Worm (Caenorhabditis elegans) whole organism, L2 larva: ENCODE data around the gene spin-1.

Source experiments
- C34F6.9 ChIP-seq: fragments of 150-350 bp; optimal IDR thresholded peaks from 2 replicates; lab custom pipeline; 2014; ENCODE audit warnings: missing biosample characterization, missing genetic modification characterization
- F13H6.1 ChIP-seq: sonication (generic microtip); optimal IDR thresholded peaks from 2 replicates; lab custom pipeline; 2016; ENCODE audit warnings: missing genetic modification characterization, missing compliant biosample characterization
- Y55F3AM.14 ChIP-seq: fragments of 200-800 bp; sonication (Bioruptor generic); optimal IDR thresholded peaks from 2 replicates; lab custom pipeline; 2018; ENCODE audit warnings: mild to moderate bottlenecking, missing genetic modification characterization, missing compliant biosample characterization
- ZK546.5 ChIP-seq: sonication (generic microtip); optimal IDR thresholded peaks from 2 replicates; lab custom pipeline; 2017; ENCODE audit warnings: missing biosample characterization, missing genetic modification characterization
- aly-2 ChIP-seq: fragments of 150-350 bp; optimal IDR thresholded peaks from 2 replicates; lab custom pipeline; 2014; ENCODE audit warnings: missing biosample characterization, missing genetic modification characterization
- crh-2 ChIP-seq: sonication (generic microtip); optimal IDR thresholded peaks from 2 replicates; lab custom pipeline; 2017; ENCODE audit warnings: missing biosample characterization, missing genetic modification characterization
- dmd-4 ChIP-seq: sonication (generic microtip); optimal IDR thresholded peaks from 2 replicates; lab custom pipeline; 2017; ENCODE audit warnings: missing biosample characterization, missing genetic modification characterization
- elt-3 ChIP-seq: sonication (generic microtip); optimal IDR thresholded peaks from 2 replicates; lab custom pipeline; 2017; ENCODE audit warnings: missing biosample characterization, missing genetic modification characterization
- fos-1 ChIP-seq: fragments of 150-350 bp; optimal IDR thresholded peaks from 2 replicates; lab custom pipeline; 2014; ENCODE audit warnings: missing biosample characterization, missing genetic modification characterization
- gmeb-1 ChIP-seq: fragments of 150-350 bp; optimal IDR thresholded peaks from 2 replicates; lab custom pipeline; 2014; ENCODE audit warnings: missing biosample characterization, missing genetic modification characterization
- lin-11 ChIP-seq: fragments of 150-350 bp; sonication (generic microtip); optimal IDR thresholded peaks from 2 replicates; lab custom pipeline; 2014; ENCODE audit warnings: missing biosample characterization, missing genetic modification characterization, inconsistent platforms, mixed read lengths
- lin-13 ChIP-seq: fragments of 150-350 bp; optimal IDR thresholded peaks from 2 replicates; lab custom pipeline; 2014; ENCODE audit warnings: missing biosample characterization, missing genetic modification reagents, missing genetic modification characterization
- lsy-2 ChIP-seq, 2 experiments: fragments of 150-350 bp in 1 of 2; sonication (generic microtip) in 1 of 2; optimal IDR thresholded peaks; 2 replicates each; lab custom pipeline; 2014 to 2017; ENCODE audit warnings: missing biosample characterization in 2 of 2, missing genetic modification characterization in 2 of 2
- mab-5 ChIP-seq: fragments of 150-350 bp; optimal IDR thresholded peaks from 2 replicates; lab custom pipeline; 2014; ENCODE audit warnings: missing biosample characterization, missing genetic modification characterization
- nhr-10 ChIP-seq: sonication (generic microtip); optimal IDR thresholded peaks from 2 replicates; lab custom pipeline; 2017; ENCODE audit warnings: missing biosample characterization, missing genetic modification characterization
- nhr-11 ChIP-seq: fragments of 150-350 bp; optimal IDR thresholded peaks from 2 replicates; lab custom pipeline; 2014; ENCODE audit warnings: missing biosample characterization, missing genetic modification characterization
- nhr-12 ChIP-seq: fragments of 150-350 bp; optimal IDR thresholded peaks from 2 replicates; lab custom pipeline; 2014; ENCODE audit warnings: missing biosample characterization, missing genetic modification characterization
- nhr-129 ChIP-seq: fragments of 150-350 bp; optimal IDR thresholded peaks from 2 replicates; lab custom pipeline; 2014; ENCODE audit warnings: missing biosample characterization, missing genetic modification characterization
- nhr-21 ChIP-seq: fragments of 150-350 bp; optimal IDR thresholded peaks from 2 replicates; lab custom pipeline; 2014; ENCODE audit warnings: missing biosample characterization, missing genetic modification characterization
- nhr-237 ChIP-seq: fragments of 150-350 bp; optimal IDR thresholded peaks from 2 replicates; lab custom pipeline; 2014; ENCODE audit warnings: missing biosample characterization, missing genetic modification characterization
- nhr-25 ChIP-seq: fragments of 150-350 bp; sonication (generic microtip); optimal IDR thresholded peaks from 3 replicates; lab custom pipeline; 2014; ENCODE audit warnings: missing biosample characterization, missing genetic modification characterization
- nhr-6 ChIP-seq: fragments of 150-350 bp; optimal IDR thresholded peaks from 2 replicates; lab custom pipeline; 2014; ENCODE audit warnings: missing biosample characterization, missing genetic modification characterization
- peb-1 ChIP-seq: fragments of 150-350 bp; optimal IDR thresholded peaks from 2 replicates; lab custom pipeline; 2014; ENCODE audit warnings: missing biosample characterization, missing genetic modification characterization
- skn-1 ChIP-seq: sonication (generic microtip); optimal IDR thresholded peaks from 2 replicates; lab custom pipeline; 2017; ENCODE audit warnings: missing biosample characterization, missing genetic modification characterization
- sma-3 ChIP-seq: sonication (generic microtip); optimal IDR thresholded peaks from 2 replicates; lab custom pipeline; 2016; ENCODE audit warnings: missing genetic modification reagents, missing genetic modification characterization, missing compliant biosample characterization
- sma-9 ChIP-seq, 2 experiments: fragments of 150-350 bp in 1 of 2; sonication (generic microtip) in 1 of 2; optimal IDR thresholded peaks; 2 replicates each; lab custom pipeline; 2014 to 2016; ENCODE audit warnings: missing genetic modification characterization in 2 of 2, mild to moderate bottlenecking in 1 of 2, missing biosample characterization in 1 of 2, missing compliant biosample characterization in 1 of 2, missing genetic modification reagents in 1 of 2, moderate library complexity in 1 of 2
- snpc-4 ChIP-seq: fragments of 150-350 bp; optimal IDR thresholded peaks from 2 replicates; lab custom pipeline; 2014; ENCODE audit warnings: missing biosample characterization, missing genetic modification characterization
- unc-39 ChIP-seq: fragments of 150-350 bp; optimal IDR thresholded peaks from 2 replicates; lab custom pipeline; 2014; ENCODE audit warnings: missing biosample characterization, missing genetic modification characterization
- unc-55 ChIP-seq: fragments of 150-350 bp; sonication (generic microtip); optimal IDR thresholded peaks from 3 replicates; lab custom pipeline; 2014; ENCODE audit warnings: missing biosample characterization, missing genetic modification reagents, missing genetic modification characterization
- unc-62 ChIP-seq: fragments of 150-350 bp; optimal IDR thresholded peaks from 2 replicates; lab custom pipeline; 2014; ENCODE audit warnings: missing biosample characterization, missing genetic modification reagents, missing genetic modification characterization
- zag-1 ChIP-seq: fragments of 150-350 bp; optimal IDR thresholded peaks from 2 replicates; lab custom pipeline; 2014; ENCODE audit warnings: missing biosample characterization, missing genetic modification characterization
- ztf-1 ChIP-seq: fragments of 200-800 bp; sonication (Bioruptor generic); conservative IDR thresholded peaks from 2 replicates; pipeline ENCODE4 v1.3.6; 2022; ENCODE audit warnings: missing genetic modification characterization, missing compliant biosample characterization
- ztf-11 ChIP-seq: sonication (generic microtip); optimal IDR thresholded peaks from 2 replicates; lab custom pipeline; 2017; ENCODE audit warnings: missing biosample characterization, missing genetic modification characterization
- ztf-4 ChIP-seq: fragments of 150-350 bp; optimal IDR thresholded peaks from 2 replicates; lab custom pipeline; 2014; ENCODE audit warnings: missing biosample characterization, missing genetic modification characterization

Gene spin-1

ce11 chrV:12094030-12094429 lies 20.8 kb upstream of the spin-1 start, which contains the start of gene nhr-208:
Gene nhr-208, plus strand, starts transcription at chrV:12094317.
- TF ChIP-seq sma-9 (GFP tag; optimal IDR thresholded peaks at IDR 0.05; lab: Kevin White, UChicago) (peak; percentile 11), sma-9 (tag; optimal IDR thresholded peaks at IDR 0.05; lab: Kevin White, UChicago) (no peak), fos-1 (tag; lab: Kevin White, UChicago) (peak; percentile 11), aly-2 (tag; lab: Kevin White, UChicago) (no peak), ztf-11 (tag; lab: Kevin White, UChicago) (no peak), nhr-10 (no peak)

DNA sequence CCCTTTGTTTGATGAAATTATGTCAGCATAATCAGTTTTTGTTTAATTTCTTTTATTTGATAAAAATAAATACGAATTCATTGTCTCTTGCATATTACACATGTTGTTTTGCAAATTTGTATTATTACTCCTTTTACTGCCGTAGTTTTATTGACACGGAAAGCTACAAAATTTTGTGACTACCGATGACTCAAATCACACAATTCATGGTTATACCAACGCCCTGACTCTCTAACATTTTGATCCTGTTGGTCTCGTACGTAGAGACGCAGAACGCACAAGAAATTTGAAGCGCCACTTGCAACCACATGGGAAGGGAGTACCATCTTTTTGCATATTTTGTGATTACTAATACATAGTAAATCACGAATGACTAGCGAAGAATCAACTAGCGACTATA lies 18.9 kb upstream of the spin-1 start, which contains the start of gene nhr-207:
TSS of gene nhr-207 (plus strand) at position 282 of the 400 bp plus-strand sequence.
- TF ChIP-seq sma-9 (GFP tag; optimal IDR thresholded peaks at IDR 0.05; lab: Kevin White, UChicago), result peak; percentile 60
- TF ChIP-seq sma-9 (tag; optimal IDR thresholded peaks at IDR 0.05; lab: Kevin White, UChicago), result no peak
- no peak for TF ChIP-seq nhr-21
- no peak for TF ChIP-seq unc-55 (GFP tag; lab: Kevin White, UChicago)
- peak; percentile 72 for TF ChIP-seq fos-1 (tag; lab: Kevin White, UChicago)
- TF ChIP-seq nhr-129, result peak; percentile 9
- TF ChIP-seq, all 48 proteins: peak for 3

ce11 chrV:12098123-12098522 lies 16.7 kb upstream of the spin-1 start, which contains the start of gene nhr-209:
Gene nhr-209, plus strand, starts transcription at chrV:12098149.
- TF ChIP-seq zag-1 (tag; lab: Kevin White, UChicago) (no peak), nhr-6 (no peak), elt-3 (no peak), ztf-1 (GFP tag; lab: Robert Waterston, UW) (no peak), F13H6.1 (tag; lab: Kevin White, UChicago) (no peak), unc-39 (no peak), Y55F3AM.14 (GFP tag; lab: Kevin White, UChicago) (no peak), nhr-25 (tag; lab: Kevin White, UChicago) (no peak), fos-1 (tag; lab: Kevin White, UChicago) (no peak), peb-1 (tag; lab: Kevin White, UChicago) (no peak), gmeb-1 (no peak)

- TF ChIP-seq aly-2 (tag; lab: Kevin White, UChicago), result no peak
- no peak for TF ChIP-seq lin-13 (GFP tag; lab: Kevin White, UChicago)
- peak in 1 of 2 experiments; percentile 50 for TF ChIP-seq lsy-2 (tag; optimal IDR thresholded peaks at IDR 0.05; lab: Kevin White, UChicago)
- peak; percentile 65 for TF ChIP-seq C34F6.9 (tag; lab: Kevin White, UChicago)
- TF ChIP-seq lin-11 (tag; lab: Kevin White, UChicago), result no peak
- TF ChIP-seq sma-9 (GFP tag; optimal IDR thresholded peaks at IDR 0.05; lab: Kevin White, UChicago), result peak; percentile 72
- no peak for TF ChIP-seq sma-9 (tag; optimal IDR thresholded peaks at IDR 0.05; lab: Kevin White, UChicago)
- no peak for TF ChIP-seq unc-62 (GFP tag; lab: Kevin White, UChicago)
- TF ChIP-seq nhr-12 (tag; lab: Kevin White, UChicago), result no peak
- TF ChIP-seq unc-39, result no peak
- no peak for TF ChIP-seq snpc-4 (tag; lab: Kevin White, UChicago)
- TF ChIP-seq nhr-21, result no peak
- no peak for TF ChIP-seq nhr-11 (tag; lab: Kevin White, UChicago)
- TF ChIP-seq unc-55 (GFP tag; lab: Kevin White, UChicago), result peak; percentile 74
- TF ChIP-seq ztf-11 (tag; lab: Kevin White, UChicago), result no peak
- no peak for TF ChIP-seq dmd-4 (tag; lab: Kevin White, UChicago)
- no peak for TF ChIP-seq nhr-237 (tag; lab: Kevin White, UChicago)
- peak; percentile 45 for TF ChIP-seq skn-1 (tag; lab: Kevin White, UChicago)
- no peak for TF ChIP-seq ZK546.5
- peak; percentile 22 for TF ChIP-seq nhr-25 (tag; lab: Kevin White, UChicago)
- no peak for TF ChIP-seq nhr-10
- TF ChIP-seq mab-5 (tag; lab: Kevin White, UChicago), result no peak
- TF ChIP-seq fos-1 (tag; lab: Kevin White, UChicago), result peak; percentile 23
- peak; percentile 42 for TF ChIP-seq crh-2 (tag; lab: Kevin White, UChicago)
- TF ChIP-seq ztf-4 (tag; lab: Kevin White, UChicago), result no peak
- TF ChIP-seq nhr-129, result peak; percentile 25
- TF ChIP-seq sma-3 (GFP tag; lab: Kevin White, UChicago), result no peak
Measured at ce11 chrV:12100794-12101343, 13.9 kb upstream of the spin-1 start, which contains the start of gene nhr-154. Gene nhr-154, plus strand, starts transcription at chrV:12101293.
